Fruit fly (Drosophila melanogaster) whole organism, adult: ENCODE results near the gene apn.

Experiments used
- CG11617 ChIP-seq: fragments of 200-800 bp; sonication (Bioruptor generic); optimal IDR thresholded peaks from 2 replicates; lab custom pipeline; 2017; ENCODE audit warnings: mild to moderate bottlenecking, missing biosample characterization, missing genetic modification reagents, missing genetic modification characterization
- CG33017 ChIP-seq: fragments of 200-800 bp; sonication (Bioruptor generic); optimal IDR thresholded peaks from 2 replicates; lab custom pipeline; 2018; ENCODE audit warnings: missing biosample characterization, mild to moderate bottlenecking, missing genetic modification characterization, moderate library complexity
- CG5204 ChIP-seq: fragments of 200-800 bp; sonication (Bioruptor generic); optimal IDR thresholded peaks from 2 replicates; lab custom pipeline; 2016; ENCODE audit warnings: missing biosample characterization, missing genetic modification characterization
- CG7045 ChIP-seq: fragments of 200-800 bp; sonication (Bioruptor generic); optimal IDR thresholded peaks from 2 replicates; lab custom pipeline; 2017; ENCODE audit warnings: missing biosample characterization, mild to moderate bottlenecking, missing genetic modification characterization
- bab1 ChIP-seq: fragments of 200-800 bp; sonication (Bioruptor generic); optimal IDR thresholded peaks from 3 replicates; lab custom pipeline; 2019; ENCODE audit warnings: missing biosample characterization, mild to moderate bottlenecking, missing genetic modification characterization, moderate library complexity
- cic ChIP-seq: fragments of 200-800 bp; sonication (Bioruptor generic); optimal IDR thresholded peaks from 2 replicates; lab custom pipeline; 2017; ENCODE audit warnings: missing biosample characterization, mild to moderate bottlenecking, missing genetic modification characterization, moderate library complexity

dm6 chr3R:13333031-13333430 is 44.4 kb upstream of the apn start:
- TF ChIP-seq CG11617 (GFP tag; lab: Kevin White, UChicago), result no peak
- TF ChIP-seq cic (GFP tag; lab: Kevin White, UChicago), result no peak
- no peak for TF ChIP-seq bab1 (GFP tag; lab: Kevin White, UChicago)
- TF ChIP-seq CG5204, result no peak
- no peak for TF ChIP-seq CG33017 (tag; lab: Kevin White, UChicago)
- no peak for TF ChIP-seq CG7045 (GFP tag; lab: Kevin White, UChicago)
